Fruit fly (Drosophila melanogaster) whole organism, prepupa: Measurements from ENCODE around the gene CG15258.

ENCODE experiments used
- CG10631 ChIP-seq: fragments of 200-800 bp; sonication (Bioruptor generic); optimal IDR thresholded peaks from 2 replicates; lab custom pipeline; 2016; ENCODE audit warnings: missing biosample characterization, missing genetic modification characterization
- CG10669 ChIP-seq: fragments of 200-800 bp; sonication (Bioruptor generic); optimal IDR thresholded peaks from 3 replicates; lab custom pipeline; 2018; ENCODE audit warnings: missing biosample characterization, mild to moderate bottlenecking, missing genetic modification characterization, moderate library complexity
- CG11294 ChIP-seq: fragments of 200-800 bp; sonication (Bioruptor generic); IDR thresholded peaks from 2 replicates; pipeline ENCODE4 v1.3.6; 2022; ENCODE audit warnings: missing biosample characterization, missing genetic modification characterization
- CG11762 ChIP-seq: fragments of 200-800 bp; sonication (Bioruptor generic); optimal IDR thresholded peaks from 3 replicates; lab custom pipeline; 2016; ENCODE audit warnings: missing biosample characterization, missing genetic modification characterization; ENCODE audit not compliant: insufficient read depth
- CG15336 ChIP-seq: fragments of 200-800 bp; sonication (Bioruptor generic); IDR thresholded peaks from 2 replicates; pipeline ENCODE4 v1.3.6; 2022; ENCODE audit warnings: missing biosample characterization, missing genetic modification characterization
- CG3032 ChIP-seq: fragments of 200-800 bp; optimal IDR thresholded peaks from 2 replicates; lab custom pipeline; 2019; ENCODE audit warnings: missing biosample characterization, mild to moderate bottlenecking, missing genetic modification characterization, moderate library complexity
- CG31627 ChIP-seq: fragments of 200-800 bp; sonication (Bioruptor generic); optimal IDR thresholded peaks from 3 replicates; lab custom pipeline; 2016; ENCODE audit warnings: missing biosample characterization, missing genetic modification characterization
- CG32006 ChIP-seq: fragments of 200-800 bp; sonication (Bioruptor generic); optimal IDR thresholded peaks from 3 replicates; lab custom pipeline; 2017; ENCODE audit warnings: missing biosample characterization, mild to moderate bottlenecking, missing genetic modification characterization
- CG34406 ChIP-seq: fragments of 200-800 bp; sonication (Bioruptor generic); optimal IDR thresholded peaks from 3 replicates; lab custom pipeline; 2016; ENCODE audit warnings: missing biosample characterization, missing genetic modification characterization
- CG3919 ChIP-seq: fragments of 200-800 bp; sonication (Bioruptor generic); optimal IDR thresholded peaks from 3 replicates; lab custom pipeline; 2016; ENCODE audit warnings: missing biosample characterization, missing genetic modification characterization
- CG6163 ChIP-seq: fragments of 200-800 bp; sonication (Bioruptor generic); IDR thresholded peaks from 3 replicates; pipeline ENCODE4 v1.3.6; 2022; ENCODE audit warnings: missing biosample characterization, missing genetic modification characterization
- CG6276 ChIP-seq: fragments of 200-800 bp; sonication (Bioruptor generic); optimal IDR thresholded peaks from 2 replicates; lab custom pipeline; 2017; ENCODE audit warnings: missing biosample characterization, mild to moderate bottlenecking, missing genetic modification characterization
- CG6792 ChIP-seq: fragments of 200-800 bp; sonication (Bioruptor generic); optimal IDR thresholded peaks from 3 replicates; lab custom pipeline; 2016; ENCODE audit warnings: missing biosample characterization, missing genetic modification characterization
- CG6808 ChIP-seq: fragments of 200-800 bp; sonication (Bioruptor generic); optimal IDR thresholded peaks from 3 replicates; lab custom pipeline; 2017; ENCODE audit warnings: missing biosample characterization, missing genetic modification characterization, mild to moderate bottlenecking, moderate library complexity, missing genetic modification reagents
- CG7368 ChIP-seq: fragments of 200-800 bp; sonication (Bioruptor generic); optimal IDR thresholded peaks from 3 replicates; lab custom pipeline; 2016; ENCODE audit warnings: missing biosample characterization, missing genetic modification characterization
- CG8119 ChIP-seq: fragments of 200-800 bp; sonication (Bioruptor generic); IDR thresholded peaks from 3 replicates; pipeline ENCODE4 v1.3.6; 2022; ENCODE audit warnings: missing biosample characterization, missing genetic modification characterization
- CG8319 ChIP-seq: fragments of 200-800 bp; sonication (Bioruptor generic); optimal IDR thresholded peaks from 3 replicates; lab custom pipeline; 2016; ENCODE audit warnings: missing biosample characterization, missing genetic modification characterization
- CG8632 ChIP-seq: fragments of 200-800 bp; sonication (Bioruptor generic); optimal IDR thresholded peaks from 3 replicates; lab custom pipeline; 2016; ENCODE audit warnings: missing biosample characterization, missing genetic modification characterization
- CG9139 ChIP-seq: fragments of 200-800 bp; sonication (Bioruptor generic); optimal IDR thresholded peaks from 3 replicates; lab custom pipeline; 2017; ENCODE audit warnings: missing biosample characterization, mild to moderate bottlenecking, missing genetic modification characterization
- Eip75B ChIP-seq: fragments of 200-800 bp; sonication (Bioruptor generic); optimal IDR thresholded peaks from 3 replicates; lab custom pipeline; 2016; ENCODE audit warnings: missing biosample characterization, missing genetic modification characterization
- Eip78C ChIP-seq: fragments of 200-800 bp; sonication (Bioruptor generic); peaks from one replicate; lab custom pipeline; 2016; ENCODE audit warnings: missing biosample characterization, missing genetic modification characterization
- Eip93F ChIP-seq: fragments of 200-800 bp; sonication (Bioruptor generic); optimal IDR thresholded peaks from 2 replicates; lab custom pipeline; 2016; ENCODE audit warnings: missing biosample characterization, mild to moderate bottlenecking, missing genetic modification characterization
- Ets21C ChIP-seq: fragments of 200-800 bp; sonication (Bioruptor generic); optimal IDR thresholded peaks from 3 replicates; lab custom pipeline; 2016; ENCODE audit warnings: missing biosample characterization, missing genetic modification characterization
- Ets96B ChIP-seq: fragments of 200-800 bp; optimal IDR thresholded peaks from 2 replicates; lab custom pipeline; 2019; ENCODE audit warnings: missing biosample characterization, mild to moderate bottlenecking, missing genetic modification characterization, moderate library complexity
- Gug ChIP-seq: fragments of 200-800 bp; sonication (Bioruptor generic); IDR thresholded peaks from 2 replicates; pipeline ENCODE4 v1.3.6; 2022; ENCODE audit warnings: missing biosample characterization, missing genetic modification characterization
- Hr38 ChIP-seq: sonication (Bioruptor generic); optimal IDR thresholded peaks from 2 replicates; lab custom pipeline; 2016; ENCODE audit warnings: missing biosample characterization, missing genetic modification characterization
- Lpt ChIP-seq: fragments of 200-800 bp; sonication (Bioruptor generic); optimal IDR thresholded peaks from 3 replicates; lab custom pipeline; 2016; ENCODE audit warnings: missing biosample characterization, missing genetic modification characterization
- Met ChIP-seq: fragments of 200-800 bp; sonication (Bioruptor generic); optimal IDR thresholded peaks from 3 replicates; lab custom pipeline; 2016; ENCODE audit warnings: missing biosample characterization, missing genetic modification characterization
- OdsH ChIP-seq: fragments of 200-800 bp; sonication (Bioruptor generic); optimal IDR thresholded peaks from 3 replicates; lab custom pipeline; 2016; ENCODE audit warnings: missing biosample characterization, missing genetic modification characterization
- Smox ChIP-seq: fragments of 200-800 bp; sonication (Bioruptor generic); optimal IDR thresholded peaks from 3 replicates; lab custom pipeline; 2016; ENCODE audit warnings: missing biosample characterization, missing genetic modification characterization
- Sox102F ChIP-seq: fragments of 200-800 bp; sonication (Bioruptor generic); optimal IDR thresholded peaks from 2 replicates; lab custom pipeline; 2016; ENCODE audit warnings: missing biosample characterization, mild to moderate bottlenecking, missing genetic modification characterization
- Sox14 ChIP-seq: fragments of 200-800 bp; sonication (Bioruptor generic); optimal IDR thresholded peaks from 3 replicates; lab custom pipeline; 2016; ENCODE audit warnings: missing biosample characterization, missing genetic modification characterization
- achi ChIP-seq: fragments of 200-800 bp; sonication (Bioruptor generic); optimal IDR thresholded peaks from 3 replicates; lab custom pipeline; 2016; ENCODE audit warnings: missing biosample characterization, missing genetic modification characterization
- acj6 ChIP-seq: fragments of 200-800 bp; sonication (Bioruptor generic); optimal IDR thresholded peaks from 3 replicates; lab custom pipeline; 2016; ENCODE audit warnings: missing biosample characterization, missing genetic modification characterization
- cyc ChIP-seq: fragments of 200-800 bp; sonication (Bioruptor generic); optimal IDR thresholded peaks from 3 replicates; lab custom pipeline; 2016; ENCODE audit warnings: missing biosample characterization, missing genetic modification characterization
- dac ChIP-seq: fragments of 200-800 bp; sonication (Bioruptor generic); optimal IDR thresholded peaks from 2 replicates; lab custom pipeline; 2017; ENCODE audit warnings: missing biosample characterization, mild to moderate bottlenecking, missing genetic modification characterization
- dsx ChIP-seq: fragments of 200-800 bp; optimal IDR thresholded peaks from 3 replicates; lab custom pipeline; 2019; ENCODE audit warnings: missing biosample characterization, mild to moderate bottlenecking, missing genetic modification characterization, moderate library complexity; ENCODE audit not compliant: poor library complexity, severe bottlenecking
- fd59A ChIP-seq: fragments of 200-800 bp; sonication (Bioruptor generic); optimal IDR thresholded peaks from 2 replicates; lab custom pipeline; 2017; ENCODE audit warnings: missing biosample characterization, mild to moderate bottlenecking, missing genetic modification characterization, missing genetic modification reagents
- fd85E ChIP-seq: fragments of 200-800 bp; sonication (Bioruptor generic); optimal IDR thresholded peaks from 3 replicates; lab custom pipeline; 2016; ENCODE audit warnings: missing biosample characterization, missing genetic modification characterization
- fkh ChIP-seq: fragments of 200-800 bp; sonication (Bioruptor generic); optimal IDR thresholded peaks from 3 replicates; lab custom pipeline; 2017; ENCODE audit warnings: missing biosample characterization, mild to moderate bottlenecking, missing genetic modification characterization, moderate library complexity
- lz ChIP-seq: fragments of 200-800 bp; sonication (Bioruptor generic); optimal IDR thresholded peaks from 3 replicates; lab custom pipeline; 2016; ENCODE audit warnings: missing biosample characterization, missing genetic modification characterization
- net ChIP-seq: fragments of 200-800 bp; sonication (Bioruptor generic); optimal IDR thresholded peaks from 3 replicates; lab custom pipeline; 2016; ENCODE audit warnings: missing biosample characterization, missing genetic modification characterization
- pdm3 ChIP-seq: fragments of 200-800 bp; sonication (Bioruptor generic); optimal IDR thresholded peaks from 3 replicates; lab custom pipeline; 2016; ENCODE audit warnings: missing biosample characterization, missing genetic modification characterization
- salr ChIP-seq, 2 experiments: fragments of 200-800 bp; sonication (Bioruptor generic); optimal IDR thresholded peaks; 3 replicates each; lab custom pipeline; 2016 to 2018; ENCODE audit warnings: missing biosample characterization in 2 of 2, missing genetic modification characterization in 2 of 2, mild to moderate bottlenecking in 1 of 2
- spab ChIP-seq: fragments of 200-800 bp; sonication (Bioruptor generic); optimal IDR thresholded peaks from 2 replicates; lab custom pipeline; 2017; ENCODE audit warnings: missing biosample characterization, mild to moderate bottlenecking, missing genetic modification characterization, missing genetic modification reagents
- ss ChIP-seq, 2 experiments: fragments of 200-800 bp; sonication (Bioruptor generic); optimal IDR thresholded peaks; 2 replicates in 1 of 2; 3 replicates in 1 of 2; lab custom pipeline; 2017 to 2018; ENCODE audit warnings: mild to moderate bottlenecking in 2 of 2, missing biosample characterization in 2 of 2, missing genetic modification characterization in 2 of 2, moderate library complexity in 1 of 2
- topi ChIP-seq: fragments of 200-800 bp; sonication (Bioruptor generic); optimal IDR thresholded peaks from 3 replicates; lab custom pipeline; 2016; ENCODE audit warnings: missing biosample characterization, missing genetic modification characterization
- vri ChIP-seq: fragments of 200-800 bp; sonication (Bioruptor generic); optimal IDR thresholded peaks from 3 replicates; lab custom pipeline; 2016; ENCODE audit warnings: missing biosample characterization, mild to moderate bottlenecking, missing genetic modification characterization

CG15258 gene

dm6 chr2L:15339601-15340000, 21.8 kb downstream of the CG15258 start:
- TF ChIP-seq ss (GFP tag; optimal IDR thresholded peaks at IDR 0.05; lab: Kevin White, UChicago): peak in 1 of 2 experiments; percentile 61
- TF ChIP-seq Eip78C (GFP tag; lab: Kevin White, UChicago): peak; percentile 49
- no peak for TF ChIP-seq lz (GFP tag; lab: Kevin White, UChicago)
- TF ChIP-seq fkh (GFP tag; lab: Kevin White, UChicago): peak; percentile 33
- peak; percentile 22 for TF ChIP-seq CG6276 (GFP tag; lab: Kevin White, UChicago)

DNA sequence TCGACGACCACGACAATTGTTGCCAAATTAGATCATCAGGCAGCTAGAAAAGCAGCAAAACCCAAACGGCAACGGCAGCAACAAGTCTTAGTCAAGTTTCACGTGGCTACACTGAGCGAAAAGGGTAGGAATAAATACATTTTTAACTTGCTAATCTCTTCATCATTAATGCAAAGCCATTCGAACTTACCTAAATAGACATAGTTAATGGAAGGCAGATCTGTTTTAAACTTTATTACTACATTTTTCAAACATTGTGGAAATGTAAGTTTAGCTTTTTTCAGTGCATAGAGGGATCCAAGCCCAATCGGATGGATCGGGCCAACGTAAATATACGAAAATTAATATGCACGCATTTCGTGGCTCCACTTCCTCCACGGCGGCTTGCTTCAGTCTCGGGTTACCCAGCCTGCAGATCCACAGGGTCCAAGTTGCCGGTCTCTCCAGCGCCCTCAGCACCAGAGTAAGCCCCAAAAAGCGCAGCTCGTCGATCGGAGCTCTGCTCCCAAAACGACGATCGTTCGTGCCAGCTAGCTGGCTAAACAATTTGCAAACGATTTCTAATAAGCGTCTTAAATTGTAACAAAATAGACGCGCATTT, 24.1 kb downstream of the CG15258 start:
- no peak for TF ChIP-seq Sox102F (GFP tag; lab: Kevin White, UChicago)
- peak; percentile 32 for TF ChIP-seq acj6 (GFP tag; lab: Kevin White, UChicago)
- no peak for TF ChIP-seq vri
- peak; percentile 17 for TF ChIP-seq net (GFP tag; lab: Kevin White, UChicago)
- TF ChIP-seq CG15336 (GFP tag; lab: Robert Waterston, UW): peak; percentile 39; the same call in 1 of the 2 replicates
- TF ChIP-seq Met: peak; percentile 24
- TF ChIP-seq Eip75B (GFP tag; lab: Kevin White, UChicago): peak; percentile 30
- TF ChIP-seq Eip78C (GFP tag; lab: Kevin White, UChicago): peak; percentile 61
- TF ChIP-seq topi (GFP tag; lab: Kevin White, UChicago): peak; percentile 15
- TF ChIP-seq CG8632: no peak
- no peak for TF ChIP-seq Ets21C (GFP tag; lab: Kevin White, UChicago)
- TF ChIP-seq spab (GFP tag; lab: Kevin White, UChicago): no peak
- no peak for TF ChIP-seq Eip93F
- TF ChIP-seq CG32006 (GFP tag; lab: Kevin White, UChicago): peak; percentile 19
- no peak for TF ChIP-seq dsx
- peak; percentile 8 for TF ChIP-seq fd59A
- no peak for TF ChIP-seq CG6276 (GFP tag; lab: Kevin White, UChicago)
- no peak for TF ChIP-seq CG11294 (GFP tag; lab: Robert Waterston, UW)
- no peak for TF ChIP-seq fkh (GFP tag; lab: Kevin White, UChicago)
- peak; percentile 36; the same call in 1 of the 3 replicates for TF ChIP-seq CG8119
- TF ChIP-seq CG6792 (GFP tag; lab: Kevin White, UChicago): no peak
- TF ChIP-seq CG7368 (GFP tag; lab: Kevin White, UChicago): no peak
- TF ChIP-seq pdm3 (GFP tag; lab: Kevin White, UChicago): peak; percentile 19
- peak; percentile 45 for TF ChIP-seq CG10631
- TF ChIP-seq achi: peak; percentile 31
- TF ChIP-seq CG3919 (GFP tag; lab: Kevin White, UChicago): peak; percentile 53
- TF ChIP-seq dac (GFP tag; lab: Kevin White, UChicago): no peak
- TF ChIP-seq Sox14 (GFP tag; lab: Kevin White, UChicago): peak; percentile 22
- no peak for TF ChIP-seq Smox
- no peak for TF ChIP-seq ss (GFP tag; optimal IDR thresholded peaks at IDR 0.05; lab: Kevin White, UChicago)
- TF ChIP-seq CG11762 (GFP tag; lab: Kevin White, UChicago): no peak
- no peak for TF ChIP-seq CG6808 (GFP tag; lab: Kevin White, UChicago)
- TF ChIP-seq CG10669 (GFP tag; lab: Kevin White, UChicago): peak; percentile 15
- TF ChIP-seq Lpt (GFP tag; lab: Kevin White, UChicago): peak; percentile 14
- no peak for TF ChIP-seq fd85E (GFP tag; lab: Kevin White, UChicago)
- peak; percentile 65; the same call in 1 of the 3 replicates for TF ChIP-seq CG6163 (GFP tag; lab: Robert Waterston, UW)
- TF ChIP-seq CG34406 (GFP tag; lab: Kevin White, UChicago): peak; percentile 30
- peak; percentile 29 for TF ChIP-seq CG31627 (GFP tag; lab: Kevin White, UChicago)
- no peak for TF ChIP-seq cyc (GFP tag; lab: Kevin White, UChicago)
- TF ChIP-seq Gug: no peak
- TF ChIP-seq CG3032 (tag; lab: Kevin White, UChicago): peak; percentile 32
- TF ChIP-seq salr (GFP tag; optimal IDR thresholded peaks at IDR 0.05; lab: Kevin White, UChicago): peak in 1 of 2 experiments; percentile 2
- TF ChIP-seq CG9139: no peak
- peak; percentile 31 for TF ChIP-seq Ets96B (tag; lab: Kevin White, UChicago)
- no peak for TF ChIP-seq Hr38 (GFP tag; lab: Kevin White, UChicago)
- no peak for TF ChIP-seq CG8319 (GFP tag; lab: Kevin White, UChicago)
- peak; percentile 40 for TF ChIP-seq OdsH (GFP tag; lab: Kevin White, UChicago)
